Fruit fly (Drosophila melanogaster): ENCODE data around the gene MED14.
A peak's percentile ranks its signal among the peaks of the same experiment; 100 is the strongest.

MED14 gene

DNA sequence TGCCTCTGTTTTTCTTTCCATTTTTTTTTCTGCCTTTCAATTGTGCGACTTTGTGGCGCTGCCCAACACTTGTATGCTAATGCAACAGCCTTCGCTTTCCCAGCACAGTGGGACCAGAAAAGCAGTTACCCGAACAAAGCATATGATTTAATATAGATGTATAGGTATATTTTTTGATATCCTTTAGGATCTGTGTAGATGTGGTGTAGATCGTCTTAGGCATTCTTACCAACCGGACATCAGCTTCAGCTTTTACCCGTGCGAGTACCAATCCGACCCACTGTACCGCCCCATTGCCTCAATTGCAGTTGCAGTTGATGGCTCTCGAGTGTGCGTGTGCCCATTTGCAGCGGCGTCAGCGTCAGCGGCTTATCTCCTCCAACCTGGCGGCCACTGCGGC, 43.4 kb downstream of the MED14 start:
- TF ChIP-seq h (optimal IDR thresholded peaks at IDR 0.05) (no peak), insv (optimal IDR thresholded peaks at IDR 0.05) (no peak), psq (optimal IDR thresholded peaks at IDR 0.05) (no peak), Myc (optimal IDR thresholded peaks at IDR 0.05) (no peak)

- TF ChIP-seq ttk (optimal IDR thresholded peaks at IDR 0.05) (no peak), Myc (optimal IDR thresholded peaks at IDR 0.05) (no peak), Sin3A (optimal IDR thresholded peaks at IDR 0.05) (no peak), h (optimal IDR thresholded peaks at IDR 0.05) (no peak), insv (optimal IDR thresholded peaks at IDR 0.05) (no peak), psq (optimal IDR thresholded peaks at IDR 0.05) (no peak)
Observed at dm6 chr3L:637329-638030, 44.4 kb downstream of the MED14 start.

DNA sequence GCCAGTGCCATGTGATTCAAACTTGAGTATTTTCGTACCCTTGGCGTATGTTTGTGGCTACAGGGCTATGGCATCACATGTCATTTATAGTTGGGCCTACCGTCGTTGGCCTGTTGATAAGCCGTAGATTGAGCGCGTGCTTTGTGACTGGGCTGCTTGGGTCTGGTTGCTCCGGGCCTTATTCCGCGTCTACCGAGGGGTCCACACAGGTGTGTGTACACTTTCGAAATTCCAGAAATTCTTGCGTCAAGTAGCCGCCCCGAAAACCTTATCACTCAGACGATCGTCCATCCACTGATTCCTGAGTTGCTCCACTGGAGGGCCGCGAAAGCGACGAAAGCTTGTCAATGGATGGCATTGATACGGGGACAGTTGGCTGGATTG, 45.0 kb downstream of the MED14 start:
- no peak for TF ChIP-seq insv (optimal IDR thresholded peaks at IDR 0.05)
- no peak for TF ChIP-seq Sin3A (optimal IDR thresholded peaks at IDR 0.05)
- no peak for TF ChIP-seq ttk (optimal IDR thresholded peaks at IDR 0.05)
- TF ChIP-seq h (optimal IDR thresholded peaks at IDR 0.05): no peak
- no peak for TF ChIP-seq psq (optimal IDR thresholded peaks at IDR 0.05)
- TF ChIP-seq Myc (optimal IDR thresholded peaks at IDR 0.05): no peak

DNA sequence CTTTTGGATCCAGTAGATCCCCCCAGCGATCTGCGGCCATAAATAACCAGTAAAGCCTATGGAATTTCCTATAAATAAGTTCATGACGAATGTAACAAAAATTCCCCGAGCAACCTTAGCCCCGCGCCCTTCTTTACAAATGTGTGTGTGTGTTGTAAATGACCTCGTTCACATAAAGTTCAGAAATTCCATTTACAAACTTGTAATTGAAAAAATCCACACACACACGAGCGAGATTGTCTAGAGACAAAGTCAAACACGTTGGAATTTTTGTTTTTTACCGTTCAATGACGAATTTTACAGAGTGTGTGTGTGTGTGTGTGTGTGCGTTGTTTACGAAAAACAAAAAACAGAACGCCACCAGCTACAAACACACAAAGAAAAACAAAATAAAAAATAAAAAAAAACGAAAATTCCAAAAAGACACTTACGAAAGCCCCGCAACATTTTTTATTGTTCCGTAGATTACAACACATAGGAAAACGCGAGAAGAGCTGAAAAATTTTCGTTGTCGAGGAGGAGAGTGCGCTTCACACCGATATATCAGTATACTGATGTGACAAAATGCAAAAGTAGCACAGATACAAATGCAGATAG, 45.8 kb downstream of the MED14 start:
- TF ChIP-seq Myc (optimal IDR thresholded peaks at IDR 0.05) (no peak), h (optimal IDR thresholded peaks at IDR 0.05) (no peak), Sin3A (optimal IDR thresholded peaks at IDR 0.05) (no peak), psq (optimal IDR thresholded peaks at IDR 0.05) (no peak), ttk (optimal IDR thresholded peaks at IDR 0.05) (no peak)

DNA sequence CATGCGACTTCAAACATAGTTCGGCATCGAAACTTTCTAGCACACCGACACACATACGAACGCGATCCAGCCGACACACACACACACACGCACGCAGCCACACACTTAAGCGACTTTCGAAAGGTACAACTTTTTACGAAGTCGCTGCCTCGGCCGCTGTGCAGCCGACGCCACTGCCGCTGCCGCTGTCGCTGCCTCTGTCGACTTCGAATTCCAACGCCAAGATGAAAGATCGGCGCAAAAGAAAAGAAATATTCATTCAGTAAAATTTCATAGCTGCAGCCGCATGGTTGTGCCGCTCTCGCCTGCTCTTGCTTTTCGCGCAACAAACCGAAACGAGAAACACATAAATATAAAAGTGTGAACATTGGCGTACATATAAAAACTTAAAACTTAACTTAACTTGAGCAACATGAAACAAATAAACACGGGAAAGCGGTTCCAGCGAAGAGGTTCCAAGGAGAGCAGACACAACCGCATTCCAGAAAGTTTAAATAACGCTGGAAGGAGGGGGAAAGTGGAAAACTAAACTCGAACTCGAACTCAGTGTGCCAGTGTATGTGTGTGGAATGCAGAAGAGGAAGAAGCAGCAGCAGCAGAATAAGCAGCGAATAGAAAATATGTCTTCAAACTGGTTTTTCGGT, 46.5 kb downstream of the MED14 start:
- TF ChIP-seq h (optimal IDR thresholded peaks at IDR 0.05) (no peak), insv (optimal IDR thresholded peaks at IDR 0.05) (no peak)

DNA sequence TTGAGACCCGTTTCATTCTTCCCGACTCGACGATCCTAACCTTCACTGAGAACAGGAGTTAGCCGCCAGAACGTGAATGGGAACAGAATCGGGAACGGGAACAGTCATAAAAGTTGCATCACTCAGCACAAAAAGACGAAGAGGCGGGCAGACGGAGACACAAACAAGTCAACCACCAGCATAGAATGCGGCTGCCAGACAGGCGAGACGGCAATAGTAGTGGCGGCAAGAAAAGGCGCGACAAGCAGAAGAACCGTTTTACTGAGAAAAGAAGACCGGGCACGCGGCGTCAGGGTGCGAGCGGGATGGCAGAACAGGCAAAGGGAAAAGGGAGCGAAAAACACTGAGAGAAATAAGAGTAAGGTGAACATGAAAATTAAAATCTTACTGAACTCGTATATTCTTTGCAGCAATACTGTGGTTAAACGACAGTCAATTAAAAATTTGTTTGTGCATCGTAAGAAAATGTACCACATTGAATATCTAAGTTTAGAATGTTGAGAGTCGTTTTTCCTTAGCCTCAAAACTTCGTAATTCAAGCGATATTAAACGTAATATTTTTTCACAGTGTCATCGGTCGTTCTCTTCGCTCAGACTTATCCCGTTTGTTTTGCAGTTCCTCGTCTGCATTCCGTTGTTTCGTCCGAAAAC, 47.4 kb downstream of the MED14 start:
- TF ChIP-seq insv (optimal IDR thresholded peaks at IDR 0.05): no peak
- TF ChIP-seq h (optimal IDR thresholded peaks at IDR 0.05): no peak
- no peak for TF ChIP-seq Myc (optimal IDR thresholded peaks at IDR 0.05)
- TF ChIP-seq ttk (optimal IDR thresholded peaks at IDR 0.05): no peak
- TF ChIP-seq Sin3A (optimal IDR thresholded peaks at IDR 0.05): no peak
- TF ChIP-seq psq (optimal IDR thresholded peaks at IDR 0.05): no peak

DNA sequence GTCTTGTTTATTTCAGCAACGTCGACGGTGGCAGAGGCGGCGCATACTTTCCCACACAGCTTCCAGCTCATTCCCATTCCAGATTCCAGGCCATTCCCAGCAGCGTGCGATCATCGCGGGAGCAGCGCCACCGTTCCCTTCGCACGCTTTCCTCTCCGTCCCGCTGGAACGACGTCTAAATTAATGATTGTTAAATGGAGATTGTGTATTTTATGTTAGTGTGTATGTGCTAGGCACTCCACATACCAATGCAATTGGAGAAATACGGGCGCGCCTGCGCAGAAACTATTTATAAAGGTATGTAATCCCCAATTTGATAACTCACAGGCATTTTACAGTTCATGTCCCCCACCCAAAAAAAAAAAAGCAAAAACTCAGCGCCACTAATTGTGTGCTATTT, 48.4 kb downstream of the MED14 start:
- no peak for TF ChIP-seq Myc (optimal IDR thresholded peaks at IDR 0.05)
- no peak for TF ChIP-seq h (optimal IDR thresholded peaks at IDR 0.05)
- TF ChIP-seq ttk (optimal IDR thresholded peaks at IDR 0.05): no peak
- no peak for TF ChIP-seq insv (optimal IDR thresholded peaks at IDR 0.05)
- TF ChIP-seq Sin3A (optimal IDR thresholded peaks at IDR 0.05): no peak
- no peak for TF ChIP-seq psq (optimal IDR thresholded peaks at IDR 0.05)

DNA sequence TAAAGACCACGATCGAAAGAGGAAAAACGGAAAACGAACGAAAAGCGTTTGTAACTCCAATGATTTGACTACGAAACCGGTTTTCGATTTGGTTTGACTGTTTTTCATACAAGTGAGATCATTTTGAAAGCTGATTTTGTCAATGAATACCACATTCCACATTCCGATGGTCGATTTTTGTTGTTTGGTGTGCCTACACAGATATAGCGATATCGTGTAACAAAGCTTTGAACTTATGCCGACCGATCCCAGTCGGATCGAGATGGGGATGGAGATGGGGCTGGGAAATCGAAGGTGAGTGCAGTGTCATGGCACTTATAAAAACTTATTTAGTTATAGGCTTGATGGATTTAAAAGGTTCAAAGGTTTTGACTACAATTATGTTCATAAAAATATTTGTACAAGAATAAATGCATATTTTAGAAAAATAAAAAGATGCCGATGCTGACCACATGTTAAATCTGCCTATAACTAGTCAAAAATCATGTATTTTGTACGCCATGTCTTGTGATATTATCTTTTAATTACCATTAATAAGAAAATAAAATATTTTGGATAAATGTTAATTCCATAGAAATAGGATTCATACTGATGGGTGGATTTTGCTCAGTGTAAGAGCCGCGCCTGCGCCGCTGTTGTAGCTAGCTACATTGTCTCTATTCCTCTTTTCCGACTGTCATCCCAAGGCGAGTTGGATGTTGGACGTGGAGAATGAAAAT, 49.3 kb downstream of the MED14 start:
- no peak for TF ChIP-seq ttk (optimal IDR thresholded peaks at IDR 0.05)

- TF ChIP-seq psq (optimal IDR thresholded peaks at IDR 0.05) (no peak), Sin3A (optimal IDR thresholded peaks at IDR 0.05) (no peak), ttk (optimal IDR thresholded peaks at IDR 0.05) (no peak), Myc (optimal IDR thresholded peaks at IDR 0.05) (no peak), insv (optimal IDR thresholded peaks at IDR 0.05) (no peak), h (optimal IDR thresholded peaks at IDR 0.05) (no peak)
Observed at dm6 chr3L:642865-643738, 50.1 kb downstream of the MED14 start.

dm6 chr3L:644111-644718, 51.2 kb downstream of the MED14 start:
- TF ChIP-seq psq (optimal IDR thresholded peaks at IDR 0.05) (no peak), Sin3A (optimal IDR thresholded peaks at IDR 0.05) (no peak), ttk (optimal IDR thresholded peaks at IDR 0.05) (no peak), insv (optimal IDR thresholded peaks at IDR 0.05) (no peak), h (optimal IDR thresholded peaks at IDR 0.05) (no peak), Myc (optimal IDR thresholded peaks at IDR 0.05) (no peak)

DNA sequence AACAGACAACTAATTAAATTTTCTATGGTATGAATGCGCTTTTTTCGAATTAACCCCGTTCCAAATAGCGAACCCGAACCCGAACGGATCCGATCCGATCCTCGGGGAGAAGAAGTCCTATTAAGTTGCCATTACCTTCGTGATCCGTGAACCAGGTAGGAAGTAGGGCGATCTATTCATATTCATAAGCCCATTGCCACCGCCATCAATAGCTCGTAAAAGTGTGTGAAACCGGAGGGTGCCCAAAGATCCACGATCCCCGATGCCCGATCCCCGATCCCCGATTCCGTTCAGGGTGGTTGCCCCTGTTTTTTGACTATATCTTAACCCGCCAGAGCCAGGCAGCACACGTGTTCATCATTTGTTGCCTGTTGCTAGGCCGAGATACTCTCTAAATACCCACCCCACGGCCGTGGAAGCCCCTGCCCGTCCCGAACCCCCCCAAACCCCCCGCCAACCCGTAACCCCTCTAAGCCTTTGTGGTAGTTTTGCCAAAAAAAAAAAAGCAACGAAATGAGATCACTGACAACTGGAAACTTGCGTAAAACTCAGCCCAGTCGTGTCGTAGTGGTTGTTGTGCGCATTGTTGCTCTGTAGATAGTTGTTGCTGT, 52.5 kb downstream of the MED14 start:
- TF ChIP-seq ttk (optimal IDR thresholded peaks at IDR 0.05) (peak; percentile 18), insv (optimal IDR thresholded peaks at IDR 0.05) (no peak)
